Worm (Caenorhabditis elegans) whole organism, L2 larva: Measurements from ENCODE around the gene F16B4.2.

Experiments
- C34F6.9 ChIP-seq: fragments of 150-350 bp; optimal IDR thresholded peaks from 2 replicates; lab custom pipeline; 2014; ENCODE audit warnings: missing biosample characterization, missing genetic modification characterization
- ZK546.5 ChIP-seq: sonication (generic microtip); optimal IDR thresholded peaks from 2 replicates; lab custom pipeline; 2017; ENCODE audit warnings: missing biosample characterization, missing genetic modification characterization
- alr-1 ChIP-seq: fragments of 150-350 bp; optimal IDR thresholded peaks from 2 replicates; lab custom pipeline; 2014; ENCODE audit warnings: missing biosample characterization, missing genetic modification characterization
- ceh-16 ChIP-seq: fragments of 150-350 bp; optimal IDR thresholded peaks from 2 replicates; lab custom pipeline; 2014; ENCODE audit warnings: missing biosample characterization, missing genetic modification characterization
- ceh-82 ChIP-seq: fragments of 150-350 bp; optimal IDR thresholded peaks from 2 replicates; lab custom pipeline; 2014; ENCODE audit warnings: missing biosample characterization, missing genetic modification characterization
- crh-2 ChIP-seq: sonication (generic microtip); optimal IDR thresholded peaks from 2 replicates; lab custom pipeline; 2017; ENCODE audit warnings: missing biosample characterization, missing genetic modification characterization
- dmd-4 ChIP-seq: sonication (generic microtip); optimal IDR thresholded peaks from 2 replicates; lab custom pipeline; 2017; ENCODE audit warnings: missing biosample characterization, missing genetic modification characterization
- egl-27 ChIP-seq: sonication (generic microtip); optimal IDR thresholded peaks from 3 replicates; lab custom pipeline; 2017; ENCODE audit warnings: missing biosample characterization, missing genetic modification reagents, missing genetic modification characterization
- elt-1 ChIP-seq: fragments of 150-350 bp; optimal IDR thresholded peaks from 2 replicates; lab custom pipeline; 2014; ENCODE audit warnings: missing biosample characterization, missing genetic modification characterization
- elt-3 ChIP-seq: sonication (generic microtip); optimal IDR thresholded peaks from 2 replicates; lab custom pipeline; 2017; ENCODE audit warnings: missing biosample characterization, missing genetic modification characterization
- fos-1 ChIP-seq: fragments of 150-350 bp; optimal IDR thresholded peaks from 2 replicates; lab custom pipeline; 2014; ENCODE audit warnings: missing biosample characterization, missing genetic modification characterization
- gmeb-1 ChIP-seq: fragments of 150-350 bp; optimal IDR thresholded peaks from 2 replicates; lab custom pipeline; 2014; ENCODE audit warnings: missing biosample characterization, missing genetic modification characterization
- lin-11 ChIP-seq: fragments of 150-350 bp; sonication (generic microtip); optimal IDR thresholded peaks from 2 replicates; lab custom pipeline; 2014; ENCODE audit warnings: missing biosample characterization, missing genetic modification characterization, inconsistent platforms, mixed read lengths
- lin-13 ChIP-seq: fragments of 150-350 bp; optimal IDR thresholded peaks from 2 replicates; lab custom pipeline; 2014; ENCODE audit warnings: missing biosample characterization, missing genetic modification reagents, missing genetic modification characterization
- lin-39 ChIP-seq: fragments of 150-350 bp; optimal IDR thresholded peaks from 2 replicates; lab custom pipeline; 2014; ENCODE audit warnings: missing biosample characterization, missing genetic modification reagents, missing genetic modification characterization
- lsy-2 ChIP-seq, 2 experiments: fragments of 150-350 bp in 1 of 2; sonication (generic microtip) in 1 of 2; optimal IDR thresholded peaks; 2 replicates each; lab custom pipeline; 2014 to 2017; ENCODE audit warnings: missing biosample characterization in 2 of 2, missing genetic modification characterization in 2 of 2
- mab-5 ChIP-seq: fragments of 150-350 bp; optimal IDR thresholded peaks from 2 replicates; lab custom pipeline; 2014; ENCODE audit warnings: missing biosample characterization, missing genetic modification characterization
- nhr-11 ChIP-seq: fragments of 150-350 bp; optimal IDR thresholded peaks from 2 replicates; lab custom pipeline; 2014; ENCODE audit warnings: missing biosample characterization, missing genetic modification characterization
- nhr-12 ChIP-seq: fragments of 150-350 bp; optimal IDR thresholded peaks from 2 replicates; lab custom pipeline; 2014; ENCODE audit warnings: missing biosample characterization, missing genetic modification characterization
- nhr-129 ChIP-seq: fragments of 150-350 bp; optimal IDR thresholded peaks from 2 replicates; lab custom pipeline; 2014; ENCODE audit warnings: missing biosample characterization, missing genetic modification characterization
- nhr-21 ChIP-seq: fragments of 150-350 bp; optimal IDR thresholded peaks from 2 replicates; lab custom pipeline; 2014; ENCODE audit warnings: missing biosample characterization, missing genetic modification characterization
- nhr-237 ChIP-seq: fragments of 150-350 bp; optimal IDR thresholded peaks from 2 replicates; lab custom pipeline; 2014; ENCODE audit warnings: missing biosample characterization, missing genetic modification characterization
- nhr-6 ChIP-seq: fragments of 150-350 bp; optimal IDR thresholded peaks from 2 replicates; lab custom pipeline; 2014; ENCODE audit warnings: missing biosample characterization, missing genetic modification characterization
- nhr-77 ChIP-seq: fragments of 150-350 bp; optimal IDR thresholded peaks from 2 replicates; lab custom pipeline; 2014; ENCODE audit warnings: missing biosample characterization, missing genetic modification characterization
- peb-1 ChIP-seq: fragments of 150-350 bp; optimal IDR thresholded peaks from 2 replicates; lab custom pipeline; 2014; ENCODE audit warnings: missing biosample characterization, missing genetic modification characterization
- sem-4 ChIP-seq: fragments of 150-350 bp; optimal IDR thresholded peaks from 2 replicates; lab custom pipeline; 2014; ENCODE audit warnings: missing biosample characterization, missing genetic modification reagents, missing genetic modification characterization
- skn-1 ChIP-seq: sonication (generic microtip); optimal IDR thresholded peaks from 2 replicates; lab custom pipeline; 2017; ENCODE audit warnings: missing biosample characterization, missing genetic modification characterization
- sma-3 ChIP-seq: sonication (generic microtip); optimal IDR thresholded peaks from 2 replicates; lab custom pipeline; 2016; ENCODE audit warnings: missing genetic modification reagents, missing genetic modification characterization, missing compliant biosample characterization
- sma-9 ChIP-seq, 2 experiments: fragments of 150-350 bp in 1 of 2; sonication (generic microtip) in 1 of 2; optimal IDR thresholded peaks; 2 replicates each; lab custom pipeline; 2014 to 2016; ENCODE audit warnings: missing genetic modification characterization in 2 of 2, mild to moderate bottlenecking in 1 of 2, missing biosample characterization in 1 of 2, missing compliant biosample characterization in 1 of 2, missing genetic modification reagents in 1 of 2, moderate library complexity in 1 of 2
- snpc-4 ChIP-seq: fragments of 150-350 bp; optimal IDR thresholded peaks from 2 replicates; lab custom pipeline; 2014; ENCODE audit warnings: missing biosample characterization, missing genetic modification characterization
- unc-62 ChIP-seq: fragments of 150-350 bp; optimal IDR thresholded peaks from 2 replicates; lab custom pipeline; 2014; ENCODE audit warnings: missing biosample characterization, missing genetic modification reagents, missing genetic modification characterization
- zag-1 ChIP-seq: fragments of 150-350 bp; optimal IDR thresholded peaks from 2 replicates; lab custom pipeline; 2014; ENCODE audit warnings: missing biosample characterization, missing genetic modification characterization
- ztf-1 ChIP-seq: fragments of 200-800 bp; sonication (Bioruptor generic); conservative IDR thresholded peaks from 2 replicates; pipeline ENCODE4 v1.3.6; 2022; ENCODE audit warnings: missing genetic modification characterization, missing compliant biosample characterization
- ztf-11 ChIP-seq: sonication (generic microtip); optimal IDR thresholded peaks from 2 replicates; lab custom pipeline; 2017; ENCODE audit warnings: missing biosample characterization, missing genetic modification characterization
- ztf-4 ChIP-seq: fragments of 150-350 bp; optimal IDR thresholded peaks from 2 replicates; lab custom pipeline; 2014; ENCODE audit warnings: missing biosample characterization, missing genetic modification characterization

F16B4.2 gene

ce11 chrV:1600561-1601088, at the start of gene F16B4.2:
Gene F16B4.2 (plus strand): TSS chrV:1601038.
- TF ChIP-seq ztf-4 (tag; lab: Kevin White, UChicago) (no peak), snpc-4 (no peak), nhr-77 (tag; lab: Kevin White, UChicago) (no peak), sem-4 (tag; lab: Kevin White, UChicago) (no peak), ZK546.5 (tag; lab: Kevin White, UChicago) (no peak), nhr-11 (tag; lab: Kevin White, UChicago) (no peak), gmeb-1 (tag; lab: Kevin White, UChicago) (no peak), unc-62 (GFP tag; lab: Kevin White, UChicago) (no peak), nhr-12 (tag; lab: Kevin White, UChicago) (no peak), sma-3 (no peak), nhr-237 (tag; lab: Kevin White, UChicago) (no peak), zag-1 (tag; lab: Kevin White, UChicago) (no peak), peb-1 (tag; lab: Kevin White, UChicago) (no peak)
- TF ChIP-seq, all 48 proteins: peak for 0

- TF ChIP-seq zag-1 (tag; lab: Kevin White, UChicago) (no peak), nhr-12 (tag; lab: Kevin White, UChicago) (no peak), ztf-11 (tag; lab: Kevin White, UChicago) (no peak), nhr-21 (tag; lab: Kevin White, UChicago) (no peak), ZK546.5 (tag; lab: Kevin White, UChicago) (no peak), ceh-82 (tag; lab: Kevin White, UChicago) (no peak), skn-1 (tag; lab: Kevin White, UChicago) (no peak), fos-1 (tag; lab: Kevin White, UChicago) (no peak), nhr-237 (tag; lab: Kevin White, UChicago) (no peak), elt-1 (tag; lab: Kevin White, UChicago) (no peak), alr-1 (tag; lab: Kevin White, UChicago) (no peak), nhr-129 (tag; lab: Kevin White, UChicago) (no peak), dmd-4 (tag; lab: Kevin White, UChicago) (no peak), C34F6.9 (tag; lab: Kevin White, UChicago) (no peak), sma-3 (no peak), mab-5 (tag; lab: Kevin White, UChicago) (no peak), lin-11 (tag; lab: Kevin White, UChicago) (no peak)
Measured at ce11 chrV:1551143-1551542, 49.7 kb upstream of the F16B4.2 start.

ce11 chrV:1553004-1553403, 47.8 kb upstream of the F16B4.2 start, which contains the start of gene srsx-8:
Gene srsx-8 (minus strand): TSS chrV:1553104.
- TF ChIP-seq nhr-6: no peak
- no peak for TF ChIP-seq lin-39 (tag; lab: Kevin White, UChicago)
- TF ChIP-seq peb-1 (tag; lab: Kevin White, UChicago): no peak
- TF ChIP-seq lin-13 (GFP tag; lab: Kevin White, UChicago): no peak
- no peak for TF ChIP-seq alr-1 (tag; lab: Kevin White, UChicago)
- TF ChIP-seq egl-27 (tag; lab: Kevin White, UChicago): no peak
- TF ChIP-seq lsy-2 (tag; optimal IDR thresholded peaks at IDR 0.05; lab: Kevin White, UChicago): no peak
- TF ChIP-seq zag-1 (tag; lab: Kevin White, UChicago): no peak
- TF ChIP-seq ZK546.5 (tag; lab: Kevin White, UChicago): no peak
- no peak for TF ChIP-seq nhr-129 (tag; lab: Kevin White, UChicago)
- TF ChIP-seq crh-2 (tag; lab: Kevin White, UChicago): no peak
- TF ChIP-seq elt-3: no peak
- TF ChIP-seq, all 48 proteins: peak for 0

- TF ChIP-seq skn-1 (tag; lab: Kevin White, UChicago) (no peak), nhr-21 (tag; lab: Kevin White, UChicago) (no peak), zag-1 (tag; lab: Kevin White, UChicago) (no peak), ceh-16 (tag; lab: Kevin White, UChicago) (no peak), lin-11 (tag; lab: Kevin White, UChicago) (no peak), nhr-12 (tag; lab: Kevin White, UChicago) (no peak), nhr-11 (tag; lab: Kevin White, UChicago) (no peak), ztf-1 (GFP tag; lab: Robert Waterston, UW) (no peak), peb-1 (tag; lab: Kevin White, UChicago) (no peak), mab-5 (tag; lab: Kevin White, UChicago) (no peak), unc-62 (GFP tag; lab: Kevin White, UChicago) (no peak), sma-9 (GFP tag; optimal IDR thresholded peaks at IDR 0.05; lab: Kevin White, UChicago) (no peak), sma-9 (tag; optimal IDR thresholded peaks at IDR 0.05; lab: Kevin White, UChicago) (no peak)
Measured at ce11 chrV:1555072-1555471, 45.8 kb upstream of the F16B4.2 start.
